Fruit fly (Drosophila melanogaster) whole organism, wandering third instar larva: Measurements from ENCODE around the gene CG5810.

Experiments used
- Abd-B ChIP-seq: fragments of >200 bp; optimal IDR thresholded peaks from 2 replicates; lab custom pipeline; 2017; ENCODE audit warnings: missing biosample characterization, missing genetic modification characterization
- psq ChIP-seq: fragments of 200-800 bp; sonication (Bioruptor generic); optimal IDR thresholded peaks from 3 replicates; lab custom pipeline; 2017; ENCODE audit warnings: missing biosample characterization, mild to moderate bottlenecking, missing genetic modification characterization, moderate library complexity
- woc ChIP-seq: sonication (Bioruptor generic); optimal IDR thresholded peaks from 2 replicates; lab custom pipeline; 2016; ENCODE audit warnings: missing biosample characterization, mild to moderate bottlenecking, missing genetic modification characterization

- no peak for TF ChIP-seq Abd-B
- TF ChIP-seq psq (GFP tag; lab: Kevin White, UChicago), result no peak
- TF ChIP-seq woc (GFP tag; lab: Kevin White, UChicago), result no peak
Observed at dm6 chr3R:21203660-21204499, 40.3 kb downstream of the CG5810 start.
